Worm (Caenorhabditis elegans): ENCODE data around the gene phf-15.

DNA sequence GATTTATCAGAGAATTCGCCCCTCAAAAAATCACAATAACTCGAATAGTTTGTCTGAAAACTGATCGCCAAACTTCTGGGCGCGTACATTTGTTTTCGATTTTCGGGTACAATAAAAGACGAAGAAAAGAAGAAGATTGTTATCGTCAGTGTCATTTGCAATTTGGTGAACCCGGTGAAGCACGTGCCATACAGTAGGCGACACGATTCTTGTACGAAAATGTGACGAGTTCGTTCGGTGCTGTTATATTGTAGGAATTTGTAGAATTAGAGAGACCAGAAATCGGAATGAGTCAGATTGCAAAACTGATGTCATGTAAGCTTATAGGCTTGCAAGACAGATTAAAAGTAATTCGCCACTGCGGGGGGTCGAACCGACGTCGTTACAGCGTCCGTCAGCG is 45.1 kb downstream of the phf-15 start:
- TF ChIP-seq flt-1 (GFP tag; IDR thresholded peaks at IDR 0.05): no peak
- TF ChIP-seq klf-2 (GFP tag; conservative IDR thresholded peaks at IDR 0.05): no peak
